Worm (Caenorhabditis elegans) whole organism, L1 larva: ENCODE results near the gene cht-1.

Source experiments
- F16B12.6 ChIP-seq: fragments of 150-350 bp; optimal IDR thresholded peaks from 2 replicates; lab custom pipeline; 2014; ENCODE audit warnings: missing biosample characterization, missing genetic modification characterization
- ama-1 ChIP-seq: fragments of 150-350 bp; optimal IDR thresholded peaks from 2 replicates; lab custom pipeline; 2014
- blmp-1 ChIP-seq: fragments of 150-350 bp; optimal IDR thresholded peaks from 2 replicates; lab custom pipeline; 2014; ENCODE audit warnings: missing biosample characterization, missing genetic modification characterization
- ceh-63 ChIP-seq: fragments of 200-800 bp; sonication (Bioruptor generic); optimal IDR thresholded peaks from 2 replicates; lab custom pipeline; 2018; ENCODE audit warnings: mild to moderate bottlenecking, missing genetic modification characterization, missing compliant biosample characterization
- ceh-82 ChIP-seq, 3 experiments: fragments of 150-350 bp in 1 of 3; sonication (generic microtip) in 2 of 3; optimal IDR thresholded peaks; 2 replicates each; lab custom pipeline; 2014 to 2017; ENCODE audit warnings: missing biosample characterization in 3 of 3, missing genetic modification characterization in 3 of 3
- ceh-90 ChIP-seq: sonication (generic microtip); optimal IDR thresholded peaks from 2 replicates; lab custom pipeline; 2016; ENCODE audit warnings: missing genetic modification characterization, missing compliant biosample characterization
- efl-1 ChIP-seq, 4 experiments: fragments of 150-350 bp; optimal IDR thresholded peaks in 3 of 4; peaks in 1 of 4; 1 replicate in 1 of 4; 2 replicates in 3 of 4; lab custom pipeline; 2014; ENCODE audit warnings: missing biosample characterization in 2 of 4, missing genetic modification characterization in 2 of 4, missing genetic modification reagents in 2 of 4
- efl-3 ChIP-seq: fragments of 200-800 bp; sonication (Bioruptor generic); optimal IDR thresholded peaks from 2 replicates; lab custom pipeline; 2018; ENCODE audit warnings: mild to moderate bottlenecking, missing genetic modification characterization, missing compliant biosample characterization
- egl-13 ChIP-seq: sonication (generic microtip); optimal IDR thresholded peaks from 2 replicates; lab custom pipeline; 2016; ENCODE audit warnings: missing genotype, missing genetic modification reagents, missing genetic modification characterization, missing compliant biosample characterization
- fkh-10 ChIP-seq: sonication (generic microtip); optimal IDR thresholded peaks from 2 replicates; lab custom pipeline; 2017; ENCODE audit warnings: missing biosample characterization, missing genetic modification reagents, missing genetic modification characterization
- fkh-4 ChIP-seq: sonication (generic microtip); optimal IDR thresholded peaks from 2 replicates; lab custom pipeline; 2016; ENCODE audit warnings: missing compliant biosample characterization, missing genetic modification characterization, borderline replicate concordance
- fos-1 ChIP-seq: fragments of 150-350 bp; optimal IDR thresholded peaks from 2 replicates; lab custom pipeline; 2014; ENCODE audit warnings: missing biosample characterization, missing genetic modification characterization
- hlh-4 ChIP-seq: sonication (generic microtip); optimal IDR thresholded peaks from 2 replicates; lab custom pipeline; 2016; ENCODE audit warnings: mild to moderate bottlenecking, missing genetic modification characterization, missing compliant biosample characterization
- isw-1 ChIP-seq: fragments of 200-800 bp; sonication (Bioruptor generic); IDR thresholded peaks from 2 replicates; pipeline ENCODE4 v1.3.6; 2022; ENCODE audit warnings: missing genetic modification characterization, missing compliant biosample characterization
- lin-13 ChIP-seq: fragments of 150-350 bp; optimal IDR thresholded peaks from 2 replicates; lab custom pipeline; 2014; ENCODE audit warnings: missing biosample characterization, missing genetic modification reagents, missing genetic modification characterization
- lin-15B ChIP-seq: fragments of 150-350 bp; sonication (generic microtip); optimal IDR thresholded peaks from 3 replicates; lab custom pipeline; 2014; ENCODE audit warnings: missing biosample characterization, missing genetic modification characterization
- lin-35 ChIP-seq, 2 experiments: fragments of 150-350 bp; optimal IDR thresholded peaks; 2 replicates each; lab custom pipeline; 2014; ENCODE audit warnings: missing biosample characterization in 2 of 2, missing genetic modification characterization in 2 of 2, missing genetic modification reagents in 2 of 2
- lir-3 ChIP-seq: sonication (generic microtip); optimal IDR thresholded peaks from 2 replicates; lab custom pipeline; 2016; ENCODE audit warnings: mild to moderate bottlenecking, missing genetic modification characterization, moderate library complexity, missing compliant biosample characterization; ENCODE audit not compliant: poor library complexity
- mef-2 ChIP-seq: fragments of 150-350 bp; optimal IDR thresholded peaks from 2 replicates; lab custom pipeline; 2014; ENCODE audit warnings: missing biosample characterization, missing genetic modification characterization
- nhr-20 ChIP-seq: sonication (generic microtip); optimal IDR thresholded peaks from 2 replicates; lab custom pipeline; 2016; ENCODE audit warnings: mild to moderate bottlenecking, missing genetic modification characterization, missing compliant biosample characterization
- nhr-28 ChIP-seq: fragments of 150-350 bp; optimal IDR thresholded peaks from 2 replicates; lab custom pipeline; 2014; ENCODE audit warnings: missing biosample characterization, missing genetic modification characterization
- nhr-77 ChIP-seq: fragments of 150-350 bp; optimal IDR thresholded peaks from 2 replicates; lab custom pipeline; 2014; ENCODE audit warnings: missing biosample characterization, missing genetic modification characterization
- nhr-85 ChIP-seq: sonication (generic microtip); peaks from one replicate; lab custom pipeline; 2016; ENCODE audit warnings: missing genetic modification characterization, inconsistent platforms, missing compliant biosample characterization
- pax-3 ChIP-seq: fragments of 200-800 bp; sonication (Bioruptor generic); optimal IDR thresholded peaks from 2 replicates; lab custom pipeline; 2018; ENCODE audit warnings: mild to moderate bottlenecking, missing genetic modification characterization, moderate library complexity, missing compliant biosample characterization
- pqm-1 ChIP-seq: sonication (generic microtip); optimal IDR thresholded peaks from 3 replicates; lab custom pipeline; 2017; ENCODE audit warnings: missing biosample characterization, missing genetic modification characterization
- rnt-1 ChIP-seq: sonication (generic microtip); optimal IDR thresholded peaks from 2 replicates; lab custom pipeline; 2016; ENCODE audit warnings: mild to moderate bottlenecking, missing genetic modification characterization, moderate library complexity, missing compliant biosample characterization
- snu-23 ChIP-seq: sonication (generic microtip); optimal IDR thresholded peaks from 2 replicates; lab custom pipeline; 2016; ENCODE audit warnings: missing genetic modification characterization, missing compliant biosample characterization
- unc-30 ChIP-seq: sonication (generic microtip); optimal IDR thresholded peaks from 2 replicates; lab custom pipeline; 2017; ENCODE audit warnings: missing biosample characterization, missing genetic modification characterization
- unc-62 ChIP-seq: fragments of 150-350 bp; optimal IDR thresholded peaks from 2 replicates; lab custom pipeline; 2014; ENCODE audit warnings: missing biosample characterization, missing genetic modification reagents, missing genetic modification characterization
- unc-98 ChIP-seq: fragments of 200-800 bp; sonication (Bioruptor generic); IDR thresholded peaks from 2 replicates; pipeline ENCODE4 v1.3.6; 2022; ENCODE audit warnings: missing genetic modification characterization, missing compliant biosample characterization
- zag-1 ChIP-seq: fragments of 150-350 bp; optimal IDR thresholded peaks from 2 replicates; lab custom pipeline; 2014; ENCODE audit warnings: missing biosample characterization, missing genetic modification characterization
- zip-4 ChIP-seq: fragments of 200-800 bp; sonication (Bioruptor generic); optimal IDR thresholded peaks from 2 replicates; lab custom pipeline; 2018; ENCODE audit warnings: mild to moderate bottlenecking, missing genetic modification characterization, moderate library complexity, missing compliant biosample characterization
- ztf-4 ChIP-seq: fragments of 150-350 bp; optimal IDR thresholded peaks from 2 replicates; lab custom pipeline; 2014; ENCODE audit warnings: missing biosample characterization, missing genetic modification characterization

cht-1 gene

ce11 chrX:3443526-3443925 is 43.7 kb upstream of the cht-1 start, which contains the start of gene ZK813.2:
Gene ZK813.2 (plus strand): TSS chrX:3443826.
- TF ChIP-seq nhr-20 (tag; lab: Kevin White, UChicago) (no peak), unc-98 (GFP tag; lab: Robert Waterston, UW) (no peak), isw-1 (GFP tag; lab: Robert Waterston, UW) (no peak), zag-1 (no peak), mef-2 (tag; lab: Kevin White, UChicago) (no peak), nhr-85 (tag; lab: Kevin White, UChicago) (no peak), nhr-77 (tag; lab: Kevin White, UChicago) (no peak), hlh-4 (no peak), efl-1 (optimal IDR thresholded peaks at IDR 0.05; lab: Kevin White, UChicago) (no peak), efl-1 (GFP tag; optimal IDR thresholded peaks at IDR 0.05 in 1 of 2; lab: Kevin White, UChicago) (no peak), lin-13 (GFP tag; lab: Kevin White, UChicago) (no peak), fos-1 (tag; lab: Kevin White, UChicago) (no peak), nhr-28 (tag; lab: Kevin White, UChicago) (no peak), ceh-82 (tag; optimal IDR thresholded peaks at IDR 0.05; lab: Kevin White, UChicago) (no peak), ceh-90 (tag; lab: Kevin White, UChicago) (no peak), fkh-4 (no peak)

- no peak for TF ChIP-seq lin-35 (GFP tag; optimal IDR thresholded peaks at IDR 0.05; lab: Kevin White, UChicago)
- no peak for TF ChIP-seq lin-15B (tag; lab: Kevin White, UChicago)
- no peak for TF ChIP-seq ceh-63 (GFP tag; lab: Kevin White, UChicago)
These were observed 41.7 kb upstream of the cht-1 start, which contains the start of gene ZK813.3 for ce11 chrX:3441539-3441938. Gene ZK813.3 (plus strand): TSS chrX:3441839.

ce11 chrX:3440308-3440707 is 40.5 kb upstream of the cht-1 start:
- TF ChIP-seq ceh-90 (tag; lab: Kevin White, UChicago) (no peak), ztf-4 (tag; lab: Kevin White, UChicago) (no peak), rnt-1 (tag; lab: Kevin White, UChicago) (peak; percentile 65), efl-3 (GFP tag; lab: Kevin White, UChicago) (no peak)

- no peak for TF ChIP-seq snu-23
- peak; percentile 59 for TF ChIP-seq rnt-1 (tag; lab: Kevin White, UChicago)
These were observed 40.0 kb upstream of the cht-1 start for ce11 chrX:3439823-3440222.

- TF ChIP-seq egl-13 (tag; lab: Kevin White, UChicago) (no peak), isw-1 (GFP tag; lab: Robert Waterston, UW) (no peak), fos-1 (tag; lab: Kevin White, UChicago) (no peak), F16B12.6 (tag; lab: Kevin White, UChicago) (no peak), blmp-1 (no peak), unc-62 (GFP tag; lab: Kevin White, UChicago) (no peak), zip-4 (GFP tag; lab: Kevin White, UChicago) (no peak), lir-3 (tag; lab: Kevin White, UChicago) (no peak), ama-1 (no peak), zag-1 (no peak)
These were observed 30.2 kb upstream of the cht-1 start, which contains the start of gene ZK813.4 for ce11 chrX:3430020-3430419. Gene ZK813.4 (minus strand): TSS chrX:3430120.

- TF ChIP-seq pax-3 (tag; lab: Kevin White, UChicago) (no peak), fkh-10 (peak; percentile 59), unc-30 (tag; lab: Kevin White, UChicago) (no peak), pqm-1 (tag; lab: Kevin White, UChicago) (no peak), egl-13 (tag; lab: Kevin White, UChicago) (no peak)
These were observed 29.3 kb upstream of the cht-1 start for ce11 chrX:3429122-3429521.
